Worm (Caenorhabditis elegans) whole organism, young adult: ENCODE measurements around the gene H05C05.4.
A peak's percentile ranks its signal among the peaks of the same experiment; 100 is the strongest.

ENCODE experiments used
- D2030.7 ChIP-seq: fragments of 200-800 bp; sonication (Bioruptor generic); IDR thresholded peaks from 2 replicates; pipeline ENCODE4 v1.3.6; 2022; ENCODE audit warnings: missing genetic modification reagents, missing genetic modification characterization, missing compliant biosample characterization
- F33H1.4 ChIP-seq: fragments of 200-800 bp; sonication (Bioruptor generic); IDR thresholded peaks from 2 replicates; pipeline ENCODE4 v1.3.6; 2022; ENCODE audit warnings: missing genetic modification reagents, missing genetic modification characterization, missing compliant biosample characterization
- F39B2.1 ChIP-seq: fragments of 200-800 bp; sonication (Bioruptor generic); IDR thresholded peaks from 2 replicates; pipeline ENCODE4 v1.3.6; 2022; ENCODE audit warnings: missing genetic modification reagents, missing genetic modification characterization, missing compliant biosample characterization
- F55B11.4 ChIP-seq: sonication (generic microtip); optimal IDR thresholded peaks from 2 replicates; lab custom pipeline; 2016; ENCODE audit warnings: missing compliant biosample characterization, missing genetic modification characterization, borderline replicate concordance; ENCODE audit not compliant: insufficient read depth
- F57A8.1 ChIP-seq: fragments of 200-800 bp; sonication (Bioruptor generic); optimal IDR thresholded peaks from 2 replicates; lab custom pipeline; 2018; ENCODE audit warnings: mild to moderate bottlenecking, missing genetic modification characterization, moderate library complexity, missing compliant biosample characterization
- F57C9.4 ChIP-seq: sonication (generic microtip); optimal IDR thresholded peaks from 2 replicates; lab custom pipeline; 2017; ENCODE audit warnings: mild to moderate bottlenecking, missing genetic modification characterization, missing compliant biosample characterization
- K12H6.12 ChIP-seq: fragments of 200-800 bp; sonication (Bioruptor generic); optimal IDR thresholded peaks from 2 replicates; lab custom pipeline; 2018; ENCODE audit warnings: mild to moderate bottlenecking, missing genetic modification characterization, missing compliant biosample characterization
- T07F8.4 ChIP-seq: sonication (generic microtip); optimal IDR thresholded peaks from 2 replicates; lab custom pipeline; 2016; ENCODE audit warnings: mild to moderate bottlenecking, missing genetic modification characterization, moderate library complexity, missing compliant biosample characterization
- Y95B8A.8 ChIP-seq: fragments of 200-800 bp; sonication (Bioruptor generic); IDR thresholded peaks from 2 replicates; pipeline ENCODE4 v1.3.6; 2022; ENCODE audit warnings: missing genetic modification reagents, missing genetic modification characterization, missing compliant biosample characterization
- atf-7 ChIP-seq: sonication (generic microtip); optimal IDR thresholded peaks from 2 replicates; lab custom pipeline; 2017; ENCODE audit warnings: mild to moderate bottlenecking, missing genetic modification characterization, missing compliant biosample characterization
- ccch-3 ChIP-seq: fragments of 200-800 bp; sonication (Bioruptor generic); optimal IDR thresholded peaks from 2 replicates; lab custom pipeline; 2018; ENCODE audit warnings: mild to moderate bottlenecking, missing genetic modification characterization, missing compliant biosample characterization
- cebp-1 ChIP-seq, 2 experiments: fragments of 200-800 bp in 1 of 2; sonication (Bioruptor generic) in 1 of 2; sonication (generic microtip) in 1 of 2; IDR thresholded peaks in 1 of 2; optimal IDR thresholded peaks in 1 of 2; 2 replicates each; pipeline versions ENCODE4 v1.3.6 to Lab custom; 2017 to 2022; ENCODE audit warnings: missing compliant biosample characterization in 2 of 2, missing genetic modification characterization in 2 of 2, mild to moderate bottlenecking in 1 of 2, missing genetic modification reagents in 1 of 2, moderate library complexity in 1 of 2
- cebp-2 ChIP-seq: fragments of 200-800 bp; sonication (Bioruptor generic); IDR thresholded peaks from 2 replicates; pipeline ENCODE4 v1.3.6; 2022; ENCODE audit warnings: missing genetic modification characterization, missing compliant biosample characterization
- ceh-40 ChIP-seq: fragments of 200-800 bp; sonication (Bioruptor generic); IDR thresholded peaks from 2 replicates; pipeline ENCODE4 v1.3.6; 2022; ENCODE audit warnings: missing genetic modification characterization, missing compliant biosample characterization
- ceh-79 ChIP-seq: sonication (generic microtip); optimal IDR thresholded peaks from 2 replicates; lab custom pipeline; 2017; ENCODE audit warnings: mild to moderate bottlenecking, missing genetic modification characterization, missing compliant biosample characterization
- die-1 ChIP-seq: sonication (generic microtip); optimal IDR thresholded peaks from 2 replicates; lab custom pipeline; 2016; ENCODE audit warnings: missing genotype, mild to moderate bottlenecking, missing genetic modification characterization, missing compliant biosample characterization
- dpff-1 ChIP-seq: sonication (generic microtip); optimal IDR thresholded peaks from 2 replicates; lab custom pipeline; 2017; ENCODE audit warnings: mild to moderate bottlenecking, missing genetic modification characterization, missing compliant biosample characterization
- efl-1 ChIP-seq: fragments of 150-350 bp; optimal IDR thresholded peaks from 2 replicates; lab custom pipeline; 2014; ENCODE audit warnings: missing biosample characterization, missing genetic modification reagents, missing genetic modification characterization
- hmg-1.2 ChIP-seq: fragments of 200-800 bp; sonication (Bioruptor generic); IDR thresholded peaks from 2 replicates; pipeline ENCODE4 v1.3.6; 2022; ENCODE audit warnings: missing genetic modification reagents, missing genetic modification characterization, missing compliant biosample characterization
- lin-35 ChIP-seq, 3 experiments: fragments of 150-350 bp in 2 of 3; sonication (generic microtip) in 1 of 3; optimal IDR thresholded peaks; 2 replicates each; lab custom pipeline; 2014 to 2018; ENCODE audit warnings: missing biosample characterization in 3 of 3, missing genetic modification characterization in 3 of 3, missing genetic modification reagents in 3 of 3
- lin-40 ChIP-seq: sonication (generic microtip); optimal IDR thresholded peaks from 2 replicates; lab custom pipeline; 2016; ENCODE audit warnings: missing genetic modification characterization, mild to moderate bottlenecking, missing compliant biosample characterization, missing genotype, missing genetic modification reagents
- lsl-1 ChIP-seq: fragments of 200-800 bp; sonication (Bioruptor generic); optimal IDR thresholded peaks from 2 replicates; lab custom pipeline; 2018; ENCODE audit warnings: mild to moderate bottlenecking, missing genetic modification characterization, moderate library complexity, missing compliant biosample characterization
- lsy-27 ChIP-seq: sonication (generic microtip); optimal IDR thresholded peaks from 2 replicates; lab custom pipeline; 2017; ENCODE audit warnings: missing genetic modification characterization, mild to moderate bottlenecking, missing compliant biosample characterization, antibody characterized with exemption, missing genotype, borderline replicate concordance; ENCODE audit not compliant: insufficient read depth
- madf-8 ChIP-seq: fragments of 200-800 bp; sonication (Bioruptor generic); conservative IDR thresholded peaks from 2 replicates; pipeline ENCODE4 v1.3.6; 2022; ENCODE audit warnings: missing genetic modification reagents, missing genetic modification characterization, missing compliant biosample characterization
- mel-28 ChIP-seq: sonication (generic microtip); optimal IDR thresholded peaks from 2 replicates; lab custom pipeline; 2016; ENCODE audit warnings: borderline replicate concordance, mild to moderate bottlenecking, missing genetic modification characterization, missing compliant biosample characterization
- nhr-27 ChIP-seq: fragments of 200-800 bp; sonication (Bioruptor generic); optimal IDR thresholded peaks from 2 replicates; lab custom pipeline; 2018; ENCODE audit warnings: mild to moderate bottlenecking, missing genetic modification characterization, moderate library complexity, missing compliant biosample characterization
- nhr-90 ChIP-seq: sonication (generic microtip); optimal IDR thresholded peaks from 2 replicates; lab custom pipeline; 2016; ENCODE audit warnings: missing genotype, mild to moderate bottlenecking, missing genetic modification characterization, missing compliant biosample characterization
- rec-8 ChIP-seq, 2 experiments: sonication (generic microtip); optimal IDR thresholded peaks; 2 replicates each; lab custom pipeline; 2016; ENCODE audit warnings: mild to moderate bottlenecking in 2 of 2, missing genetic modification characterization in 2 of 2, missing genetic modification reagents in 2 of 2, missing genotype in 2 of 2, missing biosample characterization in 1 of 2, missing compliant biosample characterization in 1 of 2, moderate library complexity in 1 of 2
- rpc-1 ChIP-seq, 2 experiments: fragments of 150-350 bp in 1 of 2; sonication (generic microtip) in 1 of 2; optimal IDR thresholded peaks; 2 replicates each; lab custom pipeline; 2014 to 2018; ENCODE audit warnings: missing biosample characterization in 1 of 2, missing genetic modification characterization in 1 of 2, missing genetic modification reagents in 1 of 2, missing genotype in 1 of 2
- somi-1 ChIP-seq: fragments of 200-800 bp; sonication (Bioruptor generic); optimal IDR thresholded peaks from 2 replicates; lab custom pipeline; 2018; ENCODE audit warnings: mild to moderate bottlenecking, missing genetic modification characterization, missing compliant biosample characterization
- tlf-1 ChIP-seq: fragments of 200-800 bp; sonication (Bioruptor generic); optimal IDR thresholded peaks from 2 replicates; lab custom pipeline; 2018; ENCODE audit warnings: mild to moderate bottlenecking, missing genetic modification characterization, missing compliant biosample characterization
- unc-130 ChIP-seq: sonication (generic microtip); optimal IDR thresholded peaks from 2 replicates; lab custom pipeline; 2016; ENCODE audit warnings: missing genetic modification reagents, missing genetic modification characterization, missing compliant biosample characterization
- xnd-1 ChIP-seq: sonication (generic microtip); optimal IDR thresholded peaks from 2 replicates; lab custom pipeline; 2016; ENCODE audit warnings: missing genotype, missing genetic modification reagents, missing genetic modification characterization, missing compliant biosample characterization
- zfh-2 ChIP-seq: fragments of 200-800 bp; sonication (Bioruptor generic); conservative IDR thresholded peaks from 2 replicates; pipeline ENCODE4 v1.3.6; 2022; ENCODE audit warnings: missing genetic modification reagents, missing genetic modification characterization, missing compliant biosample characterization
- ztf-25 ChIP-seq: fragments of 200-800 bp; sonication (Bioruptor generic); IDR thresholded peaks from 2 replicates; pipeline ENCODE4 v1.3.6; 2022; ENCODE audit warnings: missing genetic modification reagents, missing genetic modification characterization, missing compliant biosample characterization

Gene H05C05.4

DNA sequence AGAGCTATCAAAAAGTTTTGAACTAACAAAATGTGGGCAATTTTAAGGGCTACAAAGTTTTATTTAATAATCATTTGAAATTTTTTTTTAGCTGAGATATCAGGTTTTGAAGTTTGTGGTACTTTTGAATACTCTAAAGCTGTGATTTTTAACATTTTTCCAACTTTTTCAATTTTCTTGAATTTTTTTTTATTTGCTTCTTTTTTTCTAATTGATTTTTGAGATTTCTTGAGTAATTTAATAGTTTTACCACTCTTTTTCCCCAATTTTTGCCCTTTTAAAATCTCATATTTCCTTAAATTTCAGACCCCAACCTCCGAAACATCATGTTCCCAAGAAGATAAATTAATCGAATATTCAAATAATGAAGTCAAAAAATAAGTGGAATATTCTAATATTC, 35.4 kb downstream of the H05C05.4 start, which contains the start of gene cdh-1:
Gene cdh-1 (plus strand): TSS at position 301 of the 400 bp plus-strand sequence.
- TF ChIP-seq T07F8.4 (no peak), nhr-90 (tag; lab: Kevin White, UChicago) (no peak), lin-35 (GFP tag; optimal IDR thresholded peaks at IDR 0.05; lab: Kevin White, UChicago) (no peak), zfh-2 (GFP tag; lab: Robert Waterston, UW) (no peak), atf-7 (no peak), mel-28 (tag; lab: Kevin White, UChicago) (no peak), K12H6.12 (tag; lab: Kevin White, UChicago) (no peak), nhr-27 (tag; lab: Kevin White, UChicago) (no peak), ceh-79 (tag; lab: Kevin White, UChicago) (no peak), die-1 (tag; lab: Kevin White, UChicago) (no peak)

DNA sequence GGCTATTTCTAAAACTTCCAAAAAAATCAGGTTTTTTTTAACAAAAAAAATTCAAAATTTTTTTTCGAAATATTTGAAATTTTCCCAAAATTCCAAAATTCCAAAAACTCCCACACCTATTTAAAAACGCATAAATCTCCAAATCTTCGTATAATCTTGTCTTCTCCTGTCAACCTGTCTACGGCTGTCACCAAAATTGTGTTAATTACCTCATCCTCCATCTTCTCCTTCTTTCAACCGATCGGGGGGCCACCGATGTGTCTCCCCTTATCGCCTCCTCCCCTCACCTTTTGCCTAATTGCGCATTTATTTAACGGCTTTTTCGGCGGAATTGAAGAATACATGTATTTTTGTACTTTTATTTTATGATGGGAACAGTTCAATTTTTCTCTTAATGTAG, 37.1 kb downstream of the H05C05.4 start:
- no peak for TF ChIP-seq D2030.7 (GFP tag; lab: Robert Waterston, UW)
- TF ChIP-seq Y95B8A.8 (GFP tag; lab: Robert Waterston, UW), result no peak
- TF ChIP-seq rpc-1 (optimal IDR thresholded peaks at IDR 0.05; lab: Kevin White, UChicago), result no peak
- TF ChIP-seq rpc-1 (tag; optimal IDR thresholded peaks at IDR 0.05; lab: Kevin White, UChicago), result no peak
- TF ChIP-seq unc-130, result no peak
- no peak for TF ChIP-seq somi-1

DNA sequence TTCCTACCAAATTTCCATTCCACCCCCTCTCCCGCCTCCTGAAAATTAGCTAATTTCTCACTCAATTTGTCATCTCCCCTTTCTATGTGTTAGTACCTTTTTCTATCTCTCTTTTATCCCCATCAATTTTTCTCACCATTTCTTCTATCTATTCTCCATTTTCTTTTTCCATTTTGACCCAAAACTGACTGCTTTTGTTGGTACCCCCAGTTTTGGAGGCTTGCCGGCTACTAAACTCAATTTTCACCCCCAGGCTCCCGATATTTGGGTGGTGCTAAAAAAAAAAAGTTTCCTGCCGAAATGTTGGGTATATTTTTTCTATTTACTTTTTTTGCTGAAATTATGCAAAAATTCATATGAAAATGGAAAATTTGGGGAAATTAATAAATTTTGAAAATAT, 38.2 kb downstream of the H05C05.4 start:
- TF ChIP-seq F55B11.4 (tag; lab: Kevin White, UChicago), result no peak
- TF ChIP-seq, all 124 proteins: peak for 0

DNA sequence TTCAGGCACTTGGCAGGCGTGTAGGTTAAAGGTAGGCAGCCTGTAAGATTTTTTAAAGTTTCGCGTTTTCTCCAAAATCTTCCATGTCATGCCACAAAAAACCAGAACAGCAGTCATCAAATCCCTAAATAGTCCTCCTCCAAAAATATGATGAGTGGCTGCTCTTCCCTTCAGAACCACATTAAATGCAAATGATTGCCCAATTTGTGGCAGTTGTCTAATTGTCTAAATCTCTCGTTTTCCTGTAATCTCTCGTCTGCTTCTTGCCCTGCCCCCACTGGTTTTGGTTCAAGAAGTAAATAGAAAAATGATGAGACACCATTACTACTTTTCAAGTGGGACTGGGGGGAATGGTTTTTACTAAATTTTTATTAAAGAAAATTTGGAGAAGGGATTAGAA, 41.8 kb downstream of the H05C05.4 start:
- no peak for TF ChIP-seq lsl-1 (GFP tag; lab: Kevin White, UChicago)
- TF ChIP-seq hmg-1.2 (GFP tag; lab: Robert Waterston, UW), result peak; percentile 85

DNA sequence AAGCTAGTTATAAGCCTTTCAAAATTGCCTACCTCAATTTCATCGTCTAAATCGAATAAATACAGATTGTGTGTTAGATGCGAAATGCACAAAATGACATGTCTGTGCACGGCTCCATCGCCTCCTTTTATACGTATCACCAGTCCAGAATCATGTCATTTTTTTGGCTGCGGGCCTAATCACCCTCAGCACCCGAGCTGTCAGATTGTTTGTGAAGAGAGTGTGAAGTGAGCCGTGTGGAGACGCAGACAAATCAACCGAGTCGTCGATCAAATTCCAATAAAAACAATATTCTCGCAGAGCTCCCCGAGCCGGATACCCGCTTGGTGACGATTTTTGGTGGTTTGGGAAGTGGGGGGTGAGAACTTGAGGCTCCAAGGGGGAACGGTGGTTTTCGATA, 44.9 kb downstream of the H05C05.4 start, which contains the start of gene idpa-1:
Gene idpa-1 (minus strand): TSS at position 101 of the 400 bp plus-strand sequence.
- TF ChIP-seq hmg-1.2 (GFP tag; lab: Robert Waterston, UW) (no peak), F33H1.4 (GFP tag; lab: Robert Waterston, UW) (no peak), lin-40 (tag; lab: Kevin White, UChicago) (no peak), cebp-1 (GFP tag; IDR thresholded peaks at IDR 0.05; lab: Robert Waterston, UW) (no peak), cebp-1 (tag; optimal IDR thresholded peaks at IDR 0.05; lab: Kevin White, UChicago) (no peak), F39B2.1 (GFP tag; lab: Robert Waterston, UW) (no peak), madf-8 (GFP tag; lab: Robert Waterston, UW) (no peak), lsy-27 (tag; lab: Kevin White, UChicago) (no peak), xnd-1 (tag; lab: Kevin White, UChicago) (no peak), ztf-25 (GFP tag; lab: Robert Waterston, UW) (no peak), T07F8.4 (no peak), cebp-2 (GFP tag; lab: Robert Waterston, UW) (no peak), ceh-40 (GFP tag; lab: Robert Waterston, UW) (no peak), ccch-3 (no peak), dpff-1 (tag; lab: Kevin White, UChicago) (no peak), efl-1 (GFP tag; lab: Kevin White, UChicago) (no peak), F57A8.1 (GFP tag; lab: Kevin White, UChicago) (no peak), F57C9.4 (tag; lab: Kevin White, UChicago) (no peak), rec-8 (tag; optimal IDR thresholded peaks at IDR 0.05; lab: Kevin White, UChicago) (no peak), tlf-1 (GFP tag; lab: Kevin White, UChicago) (no peak)
